Fruit fly (Drosophila melanogaster) whole organism, prepupa: ENCODE results near the gene Acp36DE.

Source experiments
- Blimp-1 ChIP-seq: fragments of 200-800 bp; sonication (Bioruptor generic); optimal IDR thresholded peaks from 3 replicates; lab custom pipeline; 2017; ENCODE audit warnings: missing biosample characterization, missing genetic modification characterization, mild to moderate bottlenecking, moderate library complexity, missing genetic modification reagents
- CG11294 ChIP-seq: fragments of 200-800 bp; sonication (Bioruptor generic); IDR thresholded peaks from 2 replicates; pipeline ENCODE4 v1.3.6; 2022; ENCODE audit warnings: missing biosample characterization, missing genetic modification characterization
- CG11902 ChIP-seq: fragments of 200-800 bp; sonication (Bioruptor generic); optimal IDR thresholded peaks from 3 replicates; lab custom pipeline; 2016; ENCODE audit warnings: missing biosample characterization, missing genetic modification characterization
- CG1621 ChIP-seq: fragments of 200-800 bp; sonication (Bioruptor generic); optimal IDR thresholded peaks from 3 replicates; lab custom pipeline; 2018; ENCODE audit warnings: missing biosample characterization, mild to moderate bottlenecking, missing genetic modification characterization
- CG16779 ChIP-seq: fragments of 200-800 bp; sonication (Bioruptor generic); optimal IDR thresholded peaks from 3 replicates; lab custom pipeline; 2017; ENCODE audit warnings: missing biosample characterization, mild to moderate bottlenecking, missing genetic modification characterization
- CG3032 ChIP-seq: fragments of 200-800 bp; optimal IDR thresholded peaks from 2 replicates; lab custom pipeline; 2019; ENCODE audit warnings: missing biosample characterization, mild to moderate bottlenecking, missing genetic modification characterization, moderate library complexity
- CG31627 ChIP-seq: fragments of 200-800 bp; sonication (Bioruptor generic); optimal IDR thresholded peaks from 3 replicates; lab custom pipeline; 2016; ENCODE audit warnings: missing biosample characterization, missing genetic modification characterization
- CG34406 ChIP-seq: fragments of 200-800 bp; sonication (Bioruptor generic); optimal IDR thresholded peaks from 3 replicates; lab custom pipeline; 2016; ENCODE audit warnings: missing biosample characterization, missing genetic modification characterization
- CG4318 ChIP-seq: fragments of 200-800 bp; sonication (Bioruptor generic); optimal IDR thresholded peaks from 3 replicates; lab custom pipeline; 2017; ENCODE audit warnings: missing biosample characterization, mild to moderate bottlenecking, missing genetic modification characterization
- CG6163 ChIP-seq: fragments of 200-800 bp; sonication (Bioruptor generic); IDR thresholded peaks from 3 replicates; pipeline ENCODE4 v1.3.6; 2022; ENCODE audit warnings: missing biosample characterization, missing genetic modification characterization
- CG6808 ChIP-seq: fragments of 200-800 bp; sonication (Bioruptor generic); optimal IDR thresholded peaks from 3 replicates; lab custom pipeline; 2017; ENCODE audit warnings: missing biosample characterization, missing genetic modification characterization, mild to moderate bottlenecking, moderate library complexity, missing genetic modification reagents
- CG6854 ChIP-seq: fragments of 200-800 bp; sonication (Bioruptor generic); optimal IDR thresholded peaks from 2 replicates; lab custom pipeline; 2017; ENCODE audit warnings: missing biosample characterization, mild to moderate bottlenecking, missing genetic modification characterization
- CG7368 ChIP-seq: fragments of 200-800 bp; sonication (Bioruptor generic); optimal IDR thresholded peaks from 3 replicates; lab custom pipeline; 2016; ENCODE audit warnings: missing biosample characterization, missing genetic modification characterization
- CG8119 ChIP-seq: fragments of 200-800 bp; sonication (Bioruptor generic); IDR thresholded peaks from 3 replicates; pipeline ENCODE4 v1.3.6; 2022; ENCODE audit warnings: missing biosample characterization, missing genetic modification characterization
- CG8319 ChIP-seq: fragments of 200-800 bp; sonication (Bioruptor generic); optimal IDR thresholded peaks from 3 replicates; lab custom pipeline; 2016; ENCODE audit warnings: missing biosample characterization, missing genetic modification characterization
- CG9139 ChIP-seq: fragments of 200-800 bp; sonication (Bioruptor generic); optimal IDR thresholded peaks from 3 replicates; lab custom pipeline; 2017; ENCODE audit warnings: missing biosample characterization, mild to moderate bottlenecking, missing genetic modification characterization
- Eip75B ChIP-seq: fragments of 200-800 bp; sonication (Bioruptor generic); optimal IDR thresholded peaks from 3 replicates; lab custom pipeline; 2016; ENCODE audit warnings: missing biosample characterization, missing genetic modification characterization
- Eip78C ChIP-seq: fragments of 200-800 bp; sonication (Bioruptor generic); peaks from one replicate; lab custom pipeline; 2016; ENCODE audit warnings: missing biosample characterization, missing genetic modification characterization
- Eip93F ChIP-seq: fragments of 200-800 bp; sonication (Bioruptor generic); optimal IDR thresholded peaks from 2 replicates; lab custom pipeline; 2016; ENCODE audit warnings: missing biosample characterization, mild to moderate bottlenecking, missing genetic modification characterization
- Ets21C ChIP-seq: fragments of 200-800 bp; sonication (Bioruptor generic); optimal IDR thresholded peaks from 3 replicates; lab custom pipeline; 2016; ENCODE audit warnings: missing biosample characterization, missing genetic modification characterization
- Gug ChIP-seq: fragments of 200-800 bp; sonication (Bioruptor generic); IDR thresholded peaks from 2 replicates; pipeline ENCODE4 v1.3.6; 2022; ENCODE audit warnings: missing biosample characterization, missing genetic modification characterization
- Hr39 ChIP-seq: fragments of 200-800 bp; sonication (Bioruptor generic); optimal IDR thresholded peaks from 2 replicates; lab custom pipeline; 2016; ENCODE audit warnings: missing biosample characterization, missing genetic modification characterization
- Hr4 ChIP-seq: fragments of 200-800 bp; sonication (Bioruptor generic); optimal IDR thresholded peaks from 3 replicates; lab custom pipeline; 2016; ENCODE audit warnings: missing biosample characterization, missing genetic modification characterization
- Lpt ChIP-seq: fragments of 200-800 bp; sonication (Bioruptor generic); optimal IDR thresholded peaks from 3 replicates; lab custom pipeline; 2016; ENCODE audit warnings: missing biosample characterization, missing genetic modification characterization
- Met ChIP-seq: fragments of 200-800 bp; sonication (Bioruptor generic); optimal IDR thresholded peaks from 3 replicates; lab custom pipeline; 2016; ENCODE audit warnings: missing biosample characterization, missing genetic modification characterization
- Smox ChIP-seq: fragments of 200-800 bp; sonication (Bioruptor generic); optimal IDR thresholded peaks from 3 replicates; lab custom pipeline; 2016; ENCODE audit warnings: missing biosample characterization, missing genetic modification characterization
- Sox14 ChIP-seq: fragments of 200-800 bp; sonication (Bioruptor generic); optimal IDR thresholded peaks from 3 replicates; lab custom pipeline; 2016; ENCODE audit warnings: missing biosample characterization, missing genetic modification characterization
- achi ChIP-seq: fragments of 200-800 bp; sonication (Bioruptor generic); optimal IDR thresholded peaks from 3 replicates; lab custom pipeline; 2016; ENCODE audit warnings: missing biosample characterization, missing genetic modification characterization
- acj6 ChIP-seq: fragments of 200-800 bp; sonication (Bioruptor generic); optimal IDR thresholded peaks from 3 replicates; lab custom pipeline; 2016; ENCODE audit warnings: missing biosample characterization, missing genetic modification characterization
- cyc ChIP-seq: fragments of 200-800 bp; sonication (Bioruptor generic); optimal IDR thresholded peaks from 3 replicates; lab custom pipeline; 2016; ENCODE audit warnings: missing biosample characterization, missing genetic modification characterization
- dsx ChIP-seq: fragments of 200-800 bp; optimal IDR thresholded peaks from 3 replicates; lab custom pipeline; 2019; ENCODE audit warnings: missing biosample characterization, mild to moderate bottlenecking, missing genetic modification characterization, moderate library complexity; ENCODE audit not compliant: poor library complexity, severe bottlenecking
- fd85E ChIP-seq: fragments of 200-800 bp; sonication (Bioruptor generic); optimal IDR thresholded peaks from 3 replicates; lab custom pipeline; 2016; ENCODE audit warnings: missing biosample characterization, missing genetic modification characterization
- salr ChIP-seq, 2 experiments: fragments of 200-800 bp; sonication (Bioruptor generic); optimal IDR thresholded peaks; 3 replicates each; lab custom pipeline; 2016 to 2018; ENCODE audit warnings: missing biosample characterization in 2 of 2, missing genetic modification characterization in 2 of 2, mild to moderate bottlenecking in 1 of 2
- ss ChIP-seq, 2 experiments: fragments of 200-800 bp; sonication (Bioruptor generic); optimal IDR thresholded peaks; 2 replicates in 1 of 2; 3 replicates in 1 of 2; lab custom pipeline; 2017 to 2018; ENCODE audit warnings: mild to moderate bottlenecking in 2 of 2, missing biosample characterization in 2 of 2, missing genetic modification characterization in 2 of 2, moderate library complexity in 1 of 2
- svp ChIP-seq: fragments of 200-800 bp; sonication (Bioruptor generic); peaks from one replicate; lab custom pipeline; 2016; ENCODE audit warnings: missing biosample characterization, missing genetic modification characterization
- topi ChIP-seq: fragments of 200-800 bp; sonication (Bioruptor generic); optimal IDR thresholded peaks from 3 replicates; lab custom pipeline; 2016; ENCODE audit warnings: missing biosample characterization, missing genetic modification characterization

The Acp36DE gene

dm6 chr2L:18372079-18372478 is 13.3 kb upstream of the Acp36DE start (continued):
- TF ChIP-seq Sox14 (GFP tag; lab: Kevin White, UChicago) = peak; percentile 57
- peak; percentile 86 for TF ChIP-seq Eip78C (GFP tag; lab: Kevin White, UChicago)
- TF ChIP-seq cyc = peak; percentile 26
- TF ChIP-seq acj6 (GFP tag; lab: Kevin White, UChicago) = peak; percentile 75
- TF ChIP-seq CG3032 = peak; percentile 65
- TF ChIP-seq CG8319 = peak; percentile 69
- peak; percentile 66 for TF ChIP-seq Eip75B (GFP tag; lab: Kevin White, UChicago)
- TF ChIP-seq CG9139 = peak; percentile 34
- peak; percentile 15 for TF ChIP-seq CG11902
- no peak for TF ChIP-seq CG6854 (GFP tag; lab: Kevin White, UChicago)
- 0 out of 2 replicates have a peak, but pooled peaks have one; percentile 22 for TF ChIP-seq Gug (GFP tag; lab: Robert Waterston, UW)
- TF ChIP-seq CG11294 (GFP tag; lab: Robert Waterston, UW) = no peak
- TF ChIP-seq dsx = peak; percentile 52
- TF ChIP-seq Lpt = peak; percentile 43
- peak; percentile 72 for TF ChIP-seq CG6808 (GFP tag; lab: Kevin White, UChicago)
- TF ChIP-seq Ets21C (GFP tag; lab: Kevin White, UChicago) = peak; percentile 11
- TF ChIP-seq topi = peak; percentile 24

dm6 chr2L:18370817-18371216 is 12.0 kb upstream of the Acp36DE start:
- TF ChIP-seq salr (GFP tag; optimal IDR thresholded peaks at IDR 0.05; lab: Kevin White, UChicago) (no peak), cyc (no peak), CG11902 (no peak), CG7368 (GFP tag; lab: Kevin White, UChicago) (no peak), Met (GFP tag; lab: Kevin White, UChicago) (no peak), CG31627 (GFP tag; lab: Kevin White, UChicago) (no peak), Sox14 (GFP tag; lab: Kevin White, UChicago) (no peak), Ets21C (GFP tag; lab: Kevin White, UChicago) (no peak), Blimp-1 (GFP tag; lab: Kevin White, UChicago) (no peak), dsx (no peak), CG6163 (no peak), CG16779 (tag; lab: Kevin White, UChicago) (no peak), CG4318 (GFP tag; lab: Kevin White, UChicago) (no peak), Eip75B (GFP tag; lab: Kevin White, UChicago) (no peak), Hr39 (GFP tag; lab: Kevin White, UChicago) (no peak), CG6854 (GFP tag; lab: Kevin White, UChicago) (no peak)

dm6 chr2L:18369582-18369981 is 10.8 kb upstream of the Acp36DE start:
- TF ChIP-seq svp (GFP tag; lab: Kevin White, UChicago) (no peak), achi (GFP tag; lab: Kevin White, UChicago) (no peak), CG1621 (tag; lab: Kevin White, UChicago) (no peak), CG7368 (GFP tag; lab: Kevin White, UChicago) (no peak), CG3032 (no peak), Met (GFP tag; lab: Kevin White, UChicago) (no peak), Smox (GFP tag; lab: Kevin White, UChicago) (no peak), CG34406 (GFP tag; lab: Kevin White, UChicago) (no peak), acj6 (GFP tag; lab: Kevin White, UChicago) (no peak), CG6854 (GFP tag; lab: Kevin White, UChicago) (no peak), fd85E (GFP tag; lab: Kevin White, UChicago) (no peak)
- TF ChIP-seq, all 60 proteins: peak for 0

dm6 chr2L:18364358-18364757 is 5.5 kb upstream of the Acp36DE start:
- TF ChIP-seq CG8119 = no peak
- TF ChIP-seq fd85E (GFP tag; lab: Kevin White, UChicago) = no peak
- TF ChIP-seq CG7368 (GFP tag; lab: Kevin White, UChicago) = no peak
- no peak for TF ChIP-seq CG4318 (GFP tag; lab: Kevin White, UChicago)
- TF ChIP-seq Hr4 (GFP tag; lab: Kevin White, UChicago) = no peak
- TF ChIP-seq Eip78C (GFP tag; lab: Kevin White, UChicago) = no peak
- no peak for TF ChIP-seq Eip93F (GFP tag; lab: Kevin White, UChicago)
- TF ChIP-seq CG8319 = no peak
- no peak for TF ChIP-seq ss (GFP tag; optimal IDR thresholded peaks at IDR 0.05; lab: Kevin White, UChicago)
- no peak for TF ChIP-seq Gug (GFP tag; lab: Robert Waterston, UW)
- TF ChIP-seq Smox (GFP tag; lab: Kevin White, UChicago) = no peak
